Fruit fly (Drosophila melanogaster): ENCODE data around the gene CG17110.

The CG17110 gene

DNA sequence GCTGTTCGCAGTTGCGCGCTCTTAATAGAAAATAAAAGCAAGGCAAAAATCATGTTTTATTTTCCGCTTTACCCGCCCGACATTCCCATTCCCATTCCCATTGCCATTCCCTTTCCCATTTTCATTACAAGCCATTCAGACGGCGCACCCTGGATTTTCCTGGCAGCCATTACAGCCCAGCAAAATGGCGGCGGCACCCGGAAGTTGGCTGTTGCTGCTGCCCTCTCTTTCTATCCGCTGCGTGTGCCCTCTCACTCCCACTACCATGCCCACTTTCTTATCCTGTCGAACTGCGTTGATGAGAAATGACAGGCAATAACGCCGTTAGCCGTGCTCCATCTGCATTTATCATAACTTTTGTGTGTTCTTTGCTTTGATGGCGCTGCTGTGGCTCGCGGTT lies 3.3 kb upstream of the CG17110 start (continued):
- TF ChIP-seq CG13296 (GFP tag; optimal IDR thresholded peaks at IDR 0.05), result no peak
- no peak for TF ChIP-seq HHEX (GFP tag; optimal IDR thresholded peaks at IDR 0.05)
- no peak for TF ChIP-seq Bteb2 (GFP tag; optimal IDR thresholded peaks at IDR 0.05)
- TF ChIP-seq CG30403 (GFP tag; optimal IDR thresholded peaks at IDR 0.05), result no peak
- TF ChIP-seq CG7745 (tag; optimal IDR thresholded peaks at IDR 0.05), result no peak
- TF ChIP-seq CG17186 (GFP tag; optimal IDR thresholded peaks at IDR 0.05), result no peak
- no peak for TF ChIP-seq CG14965 (GFP tag; optimal IDR thresholded peaks at IDR 0.05; ENCODE audit: borderline replicate concordance)
- TF ChIP-seq phol (tag; optimal IDR thresholded peaks at IDR 0.05), result peak; percentile 55
- TF ChIP-seq ewg (GFP tag; optimal IDR thresholded peaks at IDR 0.05), result no peak
- TF ChIP-seq ab (GFP tag; optimal IDR thresholded peaks at IDR 0.05), result no peak
- no peak for TF ChIP-seq CG10565 (GFP tag; optimal IDR thresholded peaks at IDR 0.05)
- peak; percentile 3 for TF ChIP-seq lab (GFP tag; optimal IDR thresholded peaks at IDR 0.05)
- TF ChIP-seq NC2α (GFP tag; optimal IDR thresholded peaks at IDR 0.05), result no peak
- TF ChIP-seq CG34376 (GFP tag; optimal IDR thresholded peaks at IDR 0.05), result no peak
- TF ChIP-seq ci (GFP tag; IDR thresholded peaks at IDR 0.05), result 0 out of 3 replicates have a peak, but pooled peaks have one; percentile 44
- no peak for TF ChIP-seq nom (GFP tag; optimal IDR thresholded peaks at IDR 0.05)
- no peak for TF ChIP-seq CG11398 (GFP tag; optimal IDR thresholded peaks at IDR 0.05)
- TF ChIP-seq Doc2 (GFP tag; IDR thresholded peaks at IDR 0.05), result no peak
- TF ChIP-seq Tbp (GFP tag; optimal IDR thresholded peaks at IDR 0.05), result no peak
- TF ChIP-seq C15 (GFP tag; IDR thresholded peaks at IDR 0.05), result no peak
- no peak for TF ChIP-seq Sox102F (GFP tag; optimal IDR thresholded peaks at IDR 0.05)
- TF ChIP-seq CG10147 (GFP tag; optimal IDR thresholded peaks at IDR 0.05), result no peak
- peak in 1 of 2 experiments; percentile 7 for TF ChIP-seq Hr51 (GFP tag; optimal IDR thresholded peaks at IDR 0.05)
- no peak for TF ChIP-seq ato (GFP tag; IDR thresholded peaks at IDR 0.05; ENCODE audit: partially characterized antibody)
- no peak for TF ChIP-seq trem (tag; optimal IDR thresholded peaks at IDR 0.05)
- TF ChIP-seq Jarid2 (GFP tag; optimal IDR thresholded peaks at IDR 0.05), result no peak
- no peak for TF ChIP-seq CG12391 (tag; optimal IDR thresholded peaks at IDR 0.05)
- no peak for TF ChIP-seq fu2 (GFP tag; optimal IDR thresholded peaks at IDR 0.05)
- no peak for TF ChIP-seq CG6254 (GFP tag; optimal IDR thresholded peaks at IDR 0.05)
- peak; percentile 17 for TF ChIP-seq scrt (GFP tag; optimal IDR thresholded peaks at IDR 0.05)
- no peak for TF ChIP-seq CG4820 (GFP tag; optimal IDR thresholded peaks at IDR 0.05)
- no peak for TF ChIP-seq sisA (GFP tag; IDR thresholded peaks at IDR 0.05)
- TF ChIP-seq CG1832 (GFP tag; optimal IDR thresholded peaks at IDR 0.05), result no peak
- peak; percentile 43 for TF ChIP-seq Ets65A (GFP tag)
- no peak for TF ChIP-seq Dbx (GFP tag; IDR thresholded peaks at IDR 0.05)
- no peak for TF ChIP-seq stwl (tag; optimal IDR thresholded peaks at IDR 0.05)
- no peak for TF ChIP-seq CG12299 (tag; optimal IDR thresholded peaks at IDR 0.05)
- no peak for TF ChIP-seq Max (GFP tag; optimal IDR thresholded peaks at IDR 0.05)
- TF ChIP-seq CG18011 (GFP tag; optimal IDR thresholded peaks at IDR 0.05), result no peak
- TF ChIP-seq oc (tag; optimal IDR thresholded peaks at IDR 0.05), result no peak
- no peak for TF ChIP-seq CG3407 (GFP tag; optimal IDR thresholded peaks at IDR 0.05)
- peak; percentile 25 for TF ChIP-seq CG18599 (GFP tag; optimal IDR thresholded peaks at IDR 0.05)
- no peak for TF ChIP-seq gcm (GFP tag; optimal IDR thresholded peaks at IDR 0.05)

All from whole organism, embryonic.